Fruit fly (Drosophila melanogaster) whole organism, prepupa: ENCODE data around the gene DNaseII.

ENCODE experiments used
- CG1621 ChIP-seq: fragments of 200-800 bp; sonication (Bioruptor generic); optimal IDR thresholded peaks from 3 replicates; lab custom pipeline; 2018; ENCODE audit warnings: missing biosample characterization, mild to moderate bottlenecking, missing genetic modification characterization
- CG34406 ChIP-seq: fragments of 200-800 bp; sonication (Bioruptor generic); optimal IDR thresholded peaks from 3 replicates; lab custom pipeline; 2016; ENCODE audit warnings: missing biosample characterization, missing genetic modification characterization
- CG6163 ChIP-seq: fragments of 200-800 bp; sonication (Bioruptor generic); IDR thresholded peaks from 3 replicates; pipeline ENCODE4 v1.3.6; 2022; ENCODE audit warnings: missing biosample characterization, missing genetic modification characterization
- CG8319 ChIP-seq: fragments of 200-800 bp; sonication (Bioruptor generic); optimal IDR thresholded peaks from 3 replicates; lab custom pipeline; 2016; ENCODE audit warnings: missing biosample characterization, missing genetic modification characterization
- Gug ChIP-seq: fragments of 200-800 bp; sonication (Bioruptor generic); IDR thresholded peaks from 2 replicates; pipeline ENCODE4 v1.3.6; 2022; ENCODE audit warnings: missing biosample characterization, missing genetic modification characterization
- Smox ChIP-seq: fragments of 200-800 bp; sonication (Bioruptor generic); optimal IDR thresholded peaks from 3 replicates; lab custom pipeline; 2016; ENCODE audit warnings: missing biosample characterization, missing genetic modification characterization
- Sox15 ChIP-seq: fragments of 200-800 bp; sonication (Bioruptor generic); optimal IDR thresholded peaks from 3 replicates; lab custom pipeline; 2016; ENCODE audit warnings: missing biosample characterization, missing genetic modification characterization
- fd85E ChIP-seq: fragments of 200-800 bp; sonication (Bioruptor generic); optimal IDR thresholded peaks from 3 replicates; lab custom pipeline; 2016; ENCODE audit warnings: missing biosample characterization, missing genetic modification characterization
- fkh ChIP-seq: fragments of 200-800 bp; sonication (Bioruptor generic); optimal IDR thresholded peaks from 3 replicates; lab custom pipeline; 2017; ENCODE audit warnings: missing biosample characterization, mild to moderate bottlenecking, missing genetic modification characterization, moderate library complexity
- vri ChIP-seq: fragments of 200-800 bp; sonication (Bioruptor generic); optimal IDR thresholded peaks from 3 replicates; lab custom pipeline; 2016; ENCODE audit warnings: missing biosample characterization, mild to moderate bottlenecking, missing genetic modification characterization

dm6 chr3R:18049272-18050015, 30.3 kb downstream of the DNaseII start:
- TF ChIP-seq fkh (GFP tag; lab: Kevin White, UChicago), result no peak
- TF ChIP-seq CG6163 (GFP tag; lab: Robert Waterston, UW), result peak; percentile 36; the same call in 1 of the 3 replicates
- peak; percentile 30 for TF ChIP-seq Sox15
- peak; percentile 43 for TF ChIP-seq Smox (GFP tag; lab: Kevin White, UChicago)
- no peak for TF ChIP-seq vri (GFP tag; lab: Kevin White, UChicago)
- peak; percentile 1 for TF ChIP-seq CG1621 (tag; lab: Kevin White, UChicago)
- no peak for TF ChIP-seq fd85E
- no peak for TF ChIP-seq Gug (GFP tag; lab: Robert Waterston, UW)
- TF ChIP-seq CG8319 (GFP tag; lab: Kevin White, UChicago), result no peak
- peak; percentile 57 for TF ChIP-seq CG34406 (GFP tag; lab: Kevin White, UChicago)
